Worm (Caenorhabditis elegans) whole organism, L4 larva: ENCODE data around the gene orai-1.

Experiments
- F10B5.3 ChIP-seq: sonication (generic microtip); optimal IDR thresholded peaks from 2 replicates; lab custom pipeline; 2016; ENCODE audit warnings: mild to moderate bottlenecking, missing genetic modification characterization, missing compliant biosample characterization
- F37D6.2 ChIP-seq: sonication (generic microtip); optimal IDR thresholded peaks from 2 replicates; lab custom pipeline; 2016; ENCODE audit warnings: mild to moderate bottlenecking, missing genetic modification characterization, missing compliant biosample characterization
- F44E2.7 ChIP-seq: fragments of 200-800 bp; sonication (Bioruptor generic); IDR thresholded peaks from 2 replicates; pipeline ENCODE4 v2.1.2; 2022; ENCODE audit warnings: missing genetic modification characterization, missing compliant biosample characterization
- F49E8.2 ChIP-seq: sonication (generic microtip); optimal IDR thresholded peaks from 2 replicates; lab custom pipeline; 2016; ENCODE audit warnings: missing compliant biosample characterization, mild to moderate bottlenecking, missing genetic modification characterization, borderline replicate concordance
- R02D3.7 ChIP-seq: fragments of 150-350 bp; sonication (generic microtip); optimal IDR thresholded peaks from 3 replicates; lab custom pipeline; 2014; ENCODE audit warnings: missing biosample characterization, missing genetic modification characterization
- T20F7.1 ChIP-seq: fragments of 200-800 bp; sonication (Bioruptor generic); optimal IDR thresholded peaks from 2 replicates; lab custom pipeline; 2018; ENCODE audit warnings: mild to moderate bottlenecking, missing genetic modification characterization, missing compliant biosample characterization
- Y105C5A.15 ChIP-seq: fragments of 200-800 bp; sonication (Bioruptor generic); IDR thresholded peaks from 2 replicates; pipeline ENCODE4 v1.3.6; 2022; ENCODE audit warnings: missing genetic modification characterization, missing compliant biosample characterization
- Y5F2A.4 ChIP-seq: fragments of 200-800 bp; sonication (Bioruptor generic); optimal IDR thresholded peaks from 2 replicates; lab custom pipeline; 2018; ENCODE audit warnings: mild to moderate bottlenecking, missing genetic modification characterization, missing compliant biosample characterization
- Y75B8A.6 ChIP-seq: fragments of 200-800 bp; sonication (Bioruptor generic); IDR thresholded peaks from 2 replicates; pipeline ENCODE4 v1.3.6; 2022; ENCODE audit warnings: missing genetic modification reagents, missing genetic modification characterization, missing compliant biosample characterization
- ZK546.5 ChIP-seq, 2 experiments: sonication (generic microtip); optimal IDR thresholded peaks; 2 replicates each; lab custom pipeline; 2017; ENCODE audit warnings: missing biosample characterization in 2 of 2, missing genetic modification characterization in 2 of 2
- aha-1 ChIP-seq: fragments of 150-350 bp; peaks from one replicate; lab custom pipeline; 2014; ENCODE audit warnings: missing biosample characterization, missing genetic modification characterization
- aly-2 ChIP-seq: sonication (generic microtip); optimal IDR thresholded peaks from 2 replicates; lab custom pipeline; 2018; ENCODE audit warnings: missing biosample characterization, missing genetic modification characterization
- ama-1 ChIP-seq: fragments of 150-350 bp; optimal IDR thresholded peaks from 2 replicates; lab custom pipeline; 2014; ENCODE audit warnings: inconsistent platforms, mixed read lengths
- attf-4 ChIP-seq: sonication (generic microtip); optimal IDR thresholded peaks from 3 replicates; lab custom pipeline; 2017; ENCODE audit warnings: missing biosample characterization, missing genetic modification characterization
- ceh-28 ChIP-seq: fragments of 150-350 bp; optimal IDR thresholded peaks from 2 replicates; lab custom pipeline; 2014; ENCODE audit warnings: missing biosample characterization, missing genetic modification reagents, missing genetic modification characterization
- ceh-32 ChIP-seq: sonication (generic microtip); optimal IDR thresholded peaks from 2 replicates; lab custom pipeline; 2016; ENCODE audit warnings: mild to moderate bottlenecking, missing genetic modification characterization, missing compliant biosample characterization; ENCODE audit not compliant: poor library complexity
- ces-1 ChIP-seq: fragments of 150-350 bp; sonication (generic microtip); optimal IDR thresholded peaks from 4 replicates; lab custom pipeline; 2014; ENCODE audit warnings: missing biosample characterization, missing genetic modification reagents, missing genetic modification characterization
- cey-2 ChIP-seq: sonication (generic microtip); optimal IDR thresholded peaks from 3 replicates; lab custom pipeline; 2017; ENCODE audit warnings: missing genetic modification characterization, mild to moderate bottlenecking, missing compliant biosample characterization, antibody characterized with exemption, borderline replicate concordance; ENCODE audit not compliant: insufficient read depth
- daf-12 ChIP-seq: fragments of 150-350 bp; optimal IDR thresholded peaks from 2 replicates; lab custom pipeline; 2014; ENCODE audit warnings: missing biosample characterization, missing genetic modification reagents, missing genetic modification characterization
- daf-8 ChIP-seq: fragments of 200-800 bp; sonication (Bioruptor generic); IDR thresholded peaks from 2 replicates; pipeline ENCODE4 v1.3.6; 2022; ENCODE audit warnings: missing genetic modification characterization, missing compliant biosample characterization
- dmd-6 ChIP-seq: fragments of 200-800 bp; sonication (Bioruptor generic); IDR thresholded peaks from 2 replicates; pipeline ENCODE4 v1.3.6; 2022; ENCODE audit warnings: missing genetic modification reagents, missing genetic modification characterization, missing compliant biosample characterization
- dmd-9 ChIP-seq: fragments of 200-800 bp; sonication (Bioruptor generic); IDR thresholded peaks from 2 replicates; pipeline ENCODE4 v1.3.6; 2022; ENCODE audit warnings: missing genetic modification reagents, missing genetic modification characterization, missing compliant biosample characterization
- dpl-1 ChIP-seq: fragments of 150-350 bp; optimal IDR thresholded peaks from 2 replicates; lab custom pipeline; 2014; ENCODE audit warnings: missing biosample characterization, missing genetic modification reagents, missing genetic modification characterization
- dve-1 ChIP-seq: sonication (generic microtip); optimal IDR thresholded peaks from 2 replicates; lab custom pipeline; 2017; ENCODE audit warnings: antibody characterized with exemption, mild to moderate bottlenecking, missing genetic modification characterization, missing compliant biosample characterization; ENCODE audit not compliant: insufficient read depth
- fos-1 ChIP-seq: fragments of 150-350 bp; optimal IDR thresholded peaks from 2 replicates; lab custom pipeline; 2014; ENCODE audit warnings: missing biosample characterization, missing genetic modification characterization
- gei-8 ChIP-seq: fragments of 200-800 bp; sonication (Bioruptor generic); optimal IDR thresholded peaks from 2 replicates; lab custom pipeline; 2018; ENCODE audit warnings: mild to moderate bottlenecking, missing genetic modification characterization, missing compliant biosample characterization
- hlh-11 ChIP-seq: fragments of 200-800 bp; sonication (Bioruptor generic); optimal IDR thresholded peaks from 2 replicates; lab custom pipeline; 2018; ENCODE audit warnings: mild to moderate bottlenecking, missing genetic modification characterization, missing compliant biosample characterization
- hlh-30 ChIP-seq: sonication (generic microtip); optimal IDR thresholded peaks from 2 replicates; lab custom pipeline; 2017; ENCODE audit warnings: antibody characterized with exemption, mild to moderate bottlenecking, missing genetic modification characterization, missing compliant biosample characterization; ENCODE audit not compliant: insufficient read depth
- jun-1 ChIP-seq: fragments of 150-350 bp; optimal IDR thresholded peaks from 2 replicates; lab custom pipeline; 2014; ENCODE audit warnings: missing biosample characterization, missing genetic modification reagents, missing genetic modification characterization
- lin-1 ChIP-seq: fragments of 200-800 bp; sonication (Bioruptor generic); IDR thresholded peaks from 2 replicates; pipeline ENCODE4 v1.3.6; 2022; ENCODE audit warnings: missing genetic modification reagents, missing genetic modification characterization, missing compliant biosample characterization
- lin-15B ChIP-seq: fragments of 150-350 bp; sonication (generic microtip); optimal IDR thresholded peaks from 3 replicates; lab custom pipeline; 2014; ENCODE audit warnings: missing biosample characterization, missing genetic modification characterization
- lin-29 ChIP-seq: fragments of 200-800 bp; sonication (Bioruptor generic); IDR thresholded peaks from 2 replicates; pipeline ENCODE4 v1.3.6; 2022; ENCODE audit warnings: missing genetic modification reagents, missing genetic modification characterization, missing compliant biosample characterization
- lin-38 ChIP-seq: fragments of 200-800 bp; sonication (Bioruptor generic); IDR thresholded peaks from 2 replicates; pipeline ENCODE4 v1.3.6; 2022; ENCODE audit warnings: missing genetic modification reagents, missing genetic modification characterization, missing compliant biosample characterization
- lir-3 ChIP-seq: sonication (generic microtip); optimal IDR thresholded peaks from 2 replicates; lab custom pipeline; 2016; ENCODE audit warnings: mild to moderate bottlenecking, missing genetic modification characterization, missing compliant biosample characterization
- lsy-2 ChIP-seq, 2 experiments: fragments of 150-350 bp in 1 of 2; sonication (generic microtip) in 1 of 2; optimal IDR thresholded peaks; 2 replicates each; lab custom pipeline; 2014 to 2017; ENCODE audit warnings: missing biosample characterization in 2 of 2, missing genetic modification characterization in 2 of 2
- madf-9 ChIP-seq: fragments of 200-800 bp; sonication (Bioruptor generic); conservative IDR thresholded peaks from 2 replicates; pipeline ENCODE4 v1.3.6; 2022; ENCODE audit warnings: missing genetic modification reagents, missing genetic modification characterization, missing compliant biosample characterization
- mdl-1 ChIP-seq, 2 experiments: fragments of 150-350 bp in 1 of 2; sonication (generic microtip) in 1 of 2; optimal IDR thresholded peaks; 2 replicates each; lab custom pipeline; 2014 to 2017; ENCODE audit warnings: missing biosample characterization in 2 of 2, missing genetic modification characterization in 2 of 2
- mep-1 ChIP-seq: fragments of 150-350 bp; sonication (generic microtip); optimal IDR thresholded peaks from 3 replicates; lab custom pipeline; 2014; ENCODE audit warnings: missing biosample characterization, missing genetic modification characterization
- mxl-3 ChIP-seq: fragments of 200-800 bp; sonication (Bioruptor generic); optimal IDR thresholded peaks from 2 replicates; lab custom pipeline; 2018; ENCODE audit warnings: mild to moderate bottlenecking, missing genetic modification characterization, missing compliant biosample characterization
- nhr-11 ChIP-seq: fragments of 150-350 bp; optimal IDR thresholded peaks from 2 replicates; lab custom pipeline; 2014; ENCODE audit warnings: missing biosample characterization, missing genetic modification characterization
- nhr-28 ChIP-seq: fragments of 150-350 bp; optimal IDR thresholded peaks from 2 replicates; lab custom pipeline; 2014; ENCODE audit warnings: missing biosample characterization, missing genetic modification characterization
- nhr-42 ChIP-seq: fragments of 200-800 bp; sonication (Bioruptor generic); IDR thresholded peaks from 2 replicates; pipeline ENCODE4 v1.3.6; 2022; ENCODE audit warnings: missing genetic modification characterization, missing compliant biosample characterization
- nhr-6 ChIP-seq: fragments of 150-350 bp; optimal IDR thresholded peaks from 2 replicates; lab custom pipeline; 2014; ENCODE audit warnings: missing biosample characterization, missing genetic modification characterization
- pha-4 ChIP-seq, 2 experiments: fragments of 150-350 bp in 1 of 2; fragments of 200-800 bp in 1 of 2; sonication (Bioruptor generic) in 1 of 2; IDR thresholded peaks in 1 of 2; optimal IDR thresholded peaks in 1 of 2; 2 replicates each; pipeline versions ENCODE4 v1.3.6 to Lab custom; 2014 to 2022; ENCODE audit warnings: missing genetic modification characterization in 2 of 2, missing genetic modification reagents in 2 of 2, missing biosample characterization in 1 of 2, missing compliant biosample characterization in 1 of 2
- php-3 ChIP-seq: fragments of 200-800 bp; sonication (Bioruptor generic); IDR thresholded peaks from 2 replicates; pipeline ENCODE4 v1.3.6; 2022; ENCODE audit warnings: missing genetic modification reagents, missing genetic modification characterization, missing compliant biosample characterization
- sdz-12 ChIP-seq: fragments of 200-800 bp; sonication (Bioruptor generic); optimal IDR thresholded peaks from 2 replicates; lab custom pipeline; 2018; ENCODE audit warnings: mild to moderate bottlenecking, missing genetic modification characterization, missing compliant biosample characterization
- skn-1 ChIP-seq: fragments of 150-350 bp; optimal IDR thresholded peaks from 2 replicates; lab custom pipeline; 2014; ENCODE audit warnings: missing biosample characterization, missing genetic modification characterization
- spr-1 ChIP-seq: sonication (generic microtip); optimal IDR thresholded peaks from 2 replicates; lab custom pipeline; 2016; ENCODE audit warnings: mild to moderate bottlenecking, missing genetic modification characterization, missing compliant biosample characterization
- spr-3 ChIP-seq: fragments of 200-800 bp; sonication (Bioruptor generic); optimal IDR thresholded peaks from 2 replicates; lab custom pipeline; 2018; ENCODE audit warnings: mild to moderate bottlenecking, missing genetic modification characterization, missing compliant biosample characterization
- unc-130 ChIP-seq: sonication (generic microtip); optimal IDR thresholded peaks from 2 replicates; lab custom pipeline; 2016; ENCODE audit warnings: missing genetic modification reagents, missing genetic modification characterization, missing compliant biosample characterization
- vab-7 ChIP-seq: fragments of 200-800 bp; sonication (Bioruptor generic); IDR thresholded peaks from 2 replicates; pipeline ENCODE4 v1.3.6; 2022; ENCODE audit warnings: missing genetic modification reagents, missing genetic modification characterization, missing compliant biosample characterization
- zfp-3 ChIP-seq: fragments of 200-800 bp; sonication (Bioruptor generic); conservative IDR thresholded peaks from 2 replicates; pipeline ENCODE4 v1.3.6; 2022; ENCODE audit warnings: missing genetic modification reagents, missing genetic modification characterization, missing compliant biosample characterization

orai-1 gene

ce11 chrIII:651587-651986 lies 5.0 kb downstream of the orai-1 start:
- TF ChIP-seq lin-15B (no peak), pha-4 (GFP tag; IDR thresholded peaks at IDR 0.05; lab: Robert Waterston, UW) (no peak), pha-4 (tag; optimal IDR thresholded peaks at IDR 0.05; lab: Kevin White, UChicago) (peak; percentile 31), lin-29 (GFP tag; lab: Robert Waterston, UW) (no peak), nhr-11 (tag; lab: Kevin White, UChicago) (no peak), ZK546.5 (tag; optimal IDR thresholded peaks at IDR 0.05; lab: Kevin White, UChicago) (no peak), dpl-1 (no peak), nhr-28 (peak; percentile 78), lsy-2 (tag; optimal IDR thresholded peaks at IDR 0.05; lab: Kevin White, UChicago) (peak in 1 of 2 experiments; percentile 6), lin-38 (GFP tag; lab: Robert Waterston, UW) (no peak), Y105C5A.15 (GFP tag; lab: Robert Waterston, UW) (no peak), F49E8.2 (tag; lab: Kevin White, UChicago) (no peak), mep-1 (tag; lab: Kevin White, UChicago) (no peak), hlh-11 (tag; lab: Kevin White, UChicago) (peak; percentile 58), ama-1 (no peak), php-3 (GFP tag; lab: Robert Waterston, UW) (0 out of 2 replicates have a peak, but pooled peaks have one; percentile 14), mxl-3 (GFP tag; lab: Kevin White, UChicago) (no peak), ces-1 (GFP tag; lab: Kevin White, UChicago) (no peak), hlh-30 (tag; lab: Kevin White, UChicago) (peak; percentile 45), lir-3 (no peak), sdz-12 (GFP tag; lab: Kevin White, UChicago) (no peak), vab-7 (GFP tag; lab: Robert Waterston, UW) (no peak), spr-3 (GFP tag; lab: Kevin White, UChicago) (no peak), ceh-28 (tag; lab: Kevin White, UChicago) (peak; percentile 6), aha-1 (no peak), unc-130 (GFP tag; lab: Kevin White, UChicago) (no peak), fos-1 (tag; lab: Kevin White, UChicago) (no peak), nhr-6 (tag; lab: Kevin White, UChicago) (peak; percentile 14), ceh-32 (no peak), dve-1 (tag; lab: Kevin White, UChicago) (peak; percentile 49), madf-9 (GFP tag; lab: Robert Waterston, UW) (no peak), daf-12 (tag; lab: Kevin White, UChicago) (no peak), F10B5.3 (tag; lab: Kevin White, UChicago) (no peak), nhr-42 (no peak), jun-1 (tag; lab: Kevin White, UChicago) (no peak), skn-1 (no peak), F37D6.2 (tag; lab: Kevin White, UChicago) (no peak), aly-2 (tag; lab: Kevin White, UChicago) (no peak), cey-2 (tag; lab: Kevin White, UChicago) (no peak), mdl-1 (tag; optimal IDR thresholded peaks at IDR 0.05; lab: Kevin White, UChicago) (peak in 1 of 2 experiments; percentile 14), zfp-3 (GFP tag; lab: Robert Waterston, UW) (no peak), daf-8 (GFP tag; lab: Robert Waterston, UW) (no peak), lin-1 (GFP tag; lab: Robert Waterston, UW) (no peak), dmd-9 (GFP tag; lab: Robert Waterston, UW) (no peak), attf-4 (tag; lab: Kevin White, UChicago) (no peak), T20F7.1 (GFP tag; lab: Kevin White, UChicago) (no peak), Y5F2A.4 (GFP tag; lab: Kevin White, UChicago) (no peak), F44E2.7 (GFP tag; lab: Robert Waterston, UW) (no peak), spr-1 (tag; lab: Kevin White, UChicago) (no peak), Y75B8A.6 (GFP tag; lab: Robert Waterston, UW) (no peak), dmd-6 (GFP tag; lab: Robert Waterston, UW) (peak; percentile 45), gei-8 (no peak), R02D3.7 (tag; lab: Kevin White, UChicago) (no peak)
